Fruit fly (Drosophila melanogaster) whole organism, embryonic: Measurements from ENCODE around the gene slpr.
A peak's percentile ranks its signal among the peaks of the same experiment; 100 is the strongest.

Experiments used
- Asciz ChIP-seq: fragments of 200-800 bp; sonication (Bioruptor generic); optimal IDR thresholded peaks from 2 replicates; lab custom pipeline; 2017; ENCODE audit warnings: missing biosample characterization, mild to moderate bottlenecking, missing genetic modification characterization, missing genetic modification reagents
- Atf3 ChIP-seq: fragments of 200-800 bp; sonication (Bioruptor generic); optimal IDR thresholded peaks from 3 replicates; lab custom pipeline; 2016; ENCODE audit warnings: missing biosample characterization, missing genetic modification characterization
- Atf6 ChIP-seq: fragments of 200-800 bp; sonication (Bioruptor generic); IDR thresholded peaks from 2 replicates; pipeline ENCODE4 v1.3.6; 2022; ENCODE audit warnings: missing biosample characterization, missing genetic modification characterization
- Awh ChIP-seq: fragments of 200-800 bp; sonication (Bioruptor generic); IDR thresholded peaks from 2 replicates; pipeline ENCODE4, ENCODE4 v1.3.6; 2022; ENCODE audit warnings: missing biosample characterization, missing genetic modification characterization
- B-H2 ChIP-seq: fragments of 200-800 bp; sonication (Bioruptor generic); optimal IDR thresholded peaks from 2 replicates; lab custom pipeline; 2018; ENCODE audit warnings: missing biosample characterization, mild to moderate bottlenecking, missing genetic modification characterization
- CG11560 ChIP-seq: fragments of 200-800 bp; sonication (Bioruptor generic); IDR thresholded peaks from 3 replicates; pipeline ENCODE4 v1.3.6; 2022; ENCODE audit warnings: missing biosample characterization, missing genetic modification characterization
- CG11723 ChIP-seq: fragments of 200-800 bp; sonication (Bioruptor generic); optimal IDR thresholded peaks from 2 replicates; lab custom pipeline; 2017; ENCODE audit warnings: missing biosample characterization, mild to moderate bottlenecking, missing genetic modification characterization
- CG12391 ChIP-seq: fragments of 200-800 bp; sonication (Bioruptor generic); optimal IDR thresholded peaks from 3 replicates; lab custom pipeline; 2018; ENCODE audit warnings: missing biosample characterization, mild to moderate bottlenecking, missing genetic modification characterization, moderate library complexity
- CG12659 ChIP-seq: fragments of 200-800 bp; sonication (Bioruptor generic); optimal IDR thresholded peaks from 3 replicates; lab custom pipeline; 2017; ENCODE audit warnings: mild to moderate bottlenecking, missing biosample characterization, missing genetic modification reagents, missing genetic modification characterization
- CG13296 ChIP-seq: fragments of 200-800 bp; sonication (Bioruptor generic); optimal IDR thresholded peaks from 3 replicates; lab custom pipeline; 2018; ENCODE audit warnings: missing biosample characterization, mild to moderate bottlenecking, missing genetic modification characterization
- CG13894 ChIP-seq: fragments of 200-800 bp; sonication (Bioruptor generic); optimal IDR thresholded peaks from 3 replicates; lab custom pipeline; 2018; ENCODE audit warnings: missing biosample characterization, mild to moderate bottlenecking, missing genetic modification characterization, moderate library complexity
- CG17186 ChIP-seq: fragments of 200-800 bp; sonication (Bioruptor generic); optimal IDR thresholded peaks from 3 replicates; lab custom pipeline; 2017; ENCODE audit warnings: missing biosample characterization, missing genetic modification reagents, missing genetic modification characterization
- CG17359 ChIP-seq: fragments of 200-800 bp; sonication (Bioruptor generic); optimal IDR thresholded peaks from 3 replicates; lab custom pipeline; 2018; ENCODE audit warnings: missing biosample characterization, mild to moderate bottlenecking, missing genetic modification characterization, moderate library complexity
- CG18262 ChIP-seq: fragments of 200-800 bp; optimal IDR thresholded peaks from 3 replicates; lab custom pipeline; 2019; ENCODE audit warnings: missing biosample characterization, mild to moderate bottlenecking, missing genetic modification characterization, moderate library complexity
- CG18619 ChIP-seq: fragments of 200-800 bp; sonication (Bioruptor generic); optimal IDR thresholded peaks from 3 replicates; lab custom pipeline; 2017; ENCODE audit warnings: missing biosample characterization, mild to moderate bottlenecking, missing genetic modification characterization
- CG7372 ChIP-seq: fragments of 200-800 bp; sonication (Bioruptor generic); IDR thresholded peaks from 2 replicates; pipeline ENCODE4 v1.3.6; 2022; ENCODE audit warnings: missing biosample characterization, missing genetic modification characterization
- CG7786 ChIP-seq: fragments of 200-800 bp; sonication (Bioruptor generic); optimal IDR thresholded peaks from 2 replicates; lab custom pipeline; 2016; ENCODE audit warnings: missing biosample characterization, missing genetic modification characterization
- Dad ChIP-seq: fragments of 200-800 bp; sonication (Bioruptor generic); optimal IDR thresholded peaks from 3 replicates; lab custom pipeline; 2016; ENCODE audit warnings: missing biosample characterization, missing genetic modification characterization
- Dek ChIP-seq: fragments of 200-800 bp; sonication (Bioruptor generic); optimal IDR thresholded peaks from 3 replicates; lab custom pipeline; 2019; ENCODE audit warnings: missing biosample characterization, mild to moderate bottlenecking, missing genetic modification characterization, moderate library complexity
- Dll ChIP-seq: fragments of 200-800 bp; sonication (Bioruptor generic); IDR thresholded peaks from 4 replicates; pipeline ENCODE4 v1.3.6; 2022; ENCODE audit warnings: missing biosample characterization, missing genetic modification characterization; ENCODE audit not compliant: partially characterized antibody
- HLH3B ChIP-seq: fragments of 200-800 bp; sonication (Bioruptor generic); IDR thresholded peaks from 2 replicates; pipeline ENCODE4 v1.3.6; 2022; ENCODE audit warnings: missing biosample characterization, missing genetic modification characterization
- Hey ChIP-seq: fragments of 200-800 bp; sonication (Bioruptor generic); optimal IDR thresholded peaks from 3 replicates; lab custom pipeline; 2018; ENCODE audit warnings: missing biosample characterization, mild to moderate bottlenecking, missing genetic modification characterization
- Hr39 ChIP-seq: fragments of >200 bp; optimal IDR thresholded peaks from 2 replicates; lab custom pipeline; 2017
- Hr51 ChIP-seq, 2 experiments: fragments of 200-800 bp; sonication (Bioruptor generic); optimal IDR thresholded peaks; 2 replicates in 1 of 2; 3 replicates in 1 of 2; lab custom pipeline; 2016 to 2018; ENCODE audit warnings: missing biosample characterization in 2 of 2, missing genetic modification characterization in 2 of 2, mild to moderate bottlenecking in 1 of 2, moderate library complexity in 1 of 2
- Jarid2 ChIP-seq: fragments of 200-800 bp; sonication (Bioruptor generic); optimal IDR thresholded peaks from 3 replicates; lab custom pipeline; 2017; ENCODE audit warnings: mild to moderate bottlenecking, missing biosample characterization, missing genetic modification reagents, missing genetic modification characterization
- NK7.1 ChIP-seq: fragments of 200-800 bp; sonication (Bioruptor generic); optimal IDR thresholded peaks from 3 replicates; lab custom pipeline; 2016; ENCODE audit warnings: missing biosample characterization, missing genetic modification characterization
- Nf-YA ChIP-seq: fragments of 200-800 bp; sonication (Bioruptor generic); IDR thresholded peaks from 2 replicates; pipeline ENCODE4 v1.3.6; 2022; ENCODE audit warnings: missing biosample characterization, missing genetic modification characterization
- Nf-YB ChIP-seq: fragments of 200-800 bp; sonication (Bioruptor generic); optimal IDR thresholded peaks from 3 replicates; lab custom pipeline; 2019; ENCODE audit warnings: missing biosample characterization, mild to moderate bottlenecking, missing genetic modification characterization, moderate library complexity
- Poxn ChIP-seq: fragments of 200-800 bp; sonication (Bioruptor generic); IDR thresholded peaks from 2 replicates; pipeline ENCODE4 v1.3.6; 2022; ENCODE audit warnings: missing biosample characterization, missing genetic modification characterization
- ab ChIP-seq: fragments of 200-800 bp; sonication (Bioruptor generic); optimal IDR thresholded peaks from 2 replicates; lab custom pipeline; 2016; ENCODE audit warnings: missing biosample characterization, missing genetic modification characterization
- aop ChIP-seq: fragments of 200-800 bp; sonication (Bioruptor generic); IDR thresholded peaks from 2 replicates; pipeline ENCODE4 v1.3.6; 2022; ENCODE audit warnings: missing biosample characterization, missing genetic modification characterization
- cas ChIP-seq: fragments of 200-800 bp; sonication (Bioruptor generic); IDR thresholded peaks from 2 replicates; pipeline ENCODE4 v1.3.6; 2022; ENCODE audit warnings: missing biosample characterization, missing genetic modification characterization
- ems ChIP-seq: fragments of 200-800 bp; sonication (Bioruptor generic); optimal IDR thresholded peaks from 3 replicates; lab custom pipeline; 2016; ENCODE audit warnings: missing biosample characterization, missing genetic modification characterization
- h ChIP-seq: fragments of >200 bp; optimal IDR thresholded peaks from 2 replicates; lab custom pipeline; 2017
- kay ChIP-seq: fragments of 200-800 bp; sonication (Bioruptor generic); optimal IDR thresholded peaks from 2 replicates; lab custom pipeline; 2016; ENCODE audit warnings: missing biosample characterization, missing genetic modification characterization
- kni ChIP-seq: fragments of 200-800 bp; sonication (Bioruptor generic); optimal IDR thresholded peaks from 3 replicates; lab custom pipeline; 2017; ENCODE audit warnings: mild to moderate bottlenecking, missing biosample characterization, missing genetic modification reagents, missing genetic modification characterization
- mirr ChIP-seq: fragments of 200-800 bp; sonication (Bioruptor generic); optimal IDR thresholded peaks from 3 replicates; lab custom pipeline; 2018; ENCODE audit warnings: missing biosample characterization, mild to moderate bottlenecking, missing genetic modification characterization
- nerfin-1 ChIP-seq: fragments of 200-800 bp; sonication (Bioruptor generic); optimal IDR thresholded peaks from 3 replicates; lab custom pipeline; 2019; ENCODE audit warnings: missing biosample characterization, mild to moderate bottlenecking, missing genetic modification characterization, moderate library complexity
- nerfin-2 ChIP-seq: fragments of 200-800 bp; sonication (Bioruptor generic); IDR thresholded peaks from 2 replicates; pipeline ENCODE4 v1.3.6; 2022; ENCODE audit warnings: missing biosample characterization, missing genetic modification characterization; ENCODE audit not compliant: partially characterized antibody
- pfk ChIP-seq: fragments of 200-800 bp; sonication (Bioruptor generic); optimal IDR thresholded peaks from 2 replicates; lab custom pipeline; 2018; ENCODE audit warnings: missing biosample characterization, mild to moderate bottlenecking, missing genetic modification characterization, moderate library complexity
- pita ChIP-seq: fragments of 200-800 bp; sonication (Bioruptor generic); optimal IDR thresholded peaks from 2 replicates; lab custom pipeline; 2017; ENCODE audit warnings: missing biosample characterization, mild to moderate bottlenecking, missing genetic modification characterization
- pros ChIP-seq: fragments of 200-800 bp; sonication (Bioruptor generic); optimal IDR thresholded peaks from 3 replicates; lab custom pipeline; 2019; ENCODE audit warnings: missing biosample characterization, mild to moderate bottlenecking, missing genetic modification characterization, moderate library complexity
- repo ChIP-seq: fragments of 200-800 bp; sonication (Bioruptor generic); optimal IDR thresholded peaks from 2 replicates; lab custom pipeline; 2016; ENCODE audit warnings: missing biosample characterization, missing genetic modification characterization
- rib ChIP-seq: fragments of 200-800 bp; sonication (Bioruptor generic); IDR thresholded peaks from 2 replicates; pipeline ENCODE4 v1.3.6; 2022; ENCODE audit warnings: missing biosample characterization, missing genetic modification characterization
- ro ChIP-seq: fragments of 200-800 bp; sonication (Bioruptor generic); IDR thresholded peaks from 2 replicates; pipeline ENCODE4 v1.3.6; 2022; ENCODE audit warnings: missing biosample characterization, missing genetic modification characterization
- sima ChIP-seq: fragments of 200-800 bp; sonication (Bioruptor generic); optimal IDR thresholded peaks from 2 replicates; lab custom pipeline; 2016; ENCODE audit warnings: missing biosample characterization, missing genetic modification characterization
- so ChIP-seq: fragments of 200-800 bp; sonication (Bioruptor generic); IDR thresholded peaks from 3 replicates; pipeline ENCODE4 v1.3.6; 2022; ENCODE audit warnings: missing biosample characterization, missing genetic modification characterization
- ssp ChIP-seq: fragments of 200-800 bp; sonication (Bioruptor generic); IDR thresholded peaks from 2 replicates; pipeline ENCODE4 v1.3.6; 2022; ENCODE audit warnings: missing biosample characterization, missing genetic modification characterization
- tgo ChIP-seq: fragments of 200-800 bp; sonication (Bioruptor generic); IDR thresholded peaks from 3 replicates; pipeline ENCODE4 v1.3.6; 2022; ENCODE audit warnings: missing biosample characterization, missing genetic modification characterization
- twi ChIP-seq: fragments of 200-800 bp; optimal IDR thresholded peaks from 2 replicates; lab custom pipeline; 2019; ENCODE audit warnings: missing biosample characterization, mild to moderate bottlenecking, missing genetic modification characterization, moderate library complexity
- tx ChIP-seq: fragments of 200-800 bp; sonication (Bioruptor generic); optimal IDR thresholded peaks from 2 replicates; lab custom pipeline; 2016; ENCODE audit warnings: missing biosample characterization, missing genetic modification characterization
- vfl ChIP-seq: fragments of 200-800 bp; sonication (Bioruptor generic); optimal IDR thresholded peaks from 2 replicates; lab custom pipeline; 2016; ENCODE audit warnings: missing biosample characterization, missing genetic modification characterization
- yki ChIP-seq: fragments of >200 bp; optimal IDR thresholded peaks from 3 replicates; lab custom pipeline; 2018

The slpr gene

DNA sequence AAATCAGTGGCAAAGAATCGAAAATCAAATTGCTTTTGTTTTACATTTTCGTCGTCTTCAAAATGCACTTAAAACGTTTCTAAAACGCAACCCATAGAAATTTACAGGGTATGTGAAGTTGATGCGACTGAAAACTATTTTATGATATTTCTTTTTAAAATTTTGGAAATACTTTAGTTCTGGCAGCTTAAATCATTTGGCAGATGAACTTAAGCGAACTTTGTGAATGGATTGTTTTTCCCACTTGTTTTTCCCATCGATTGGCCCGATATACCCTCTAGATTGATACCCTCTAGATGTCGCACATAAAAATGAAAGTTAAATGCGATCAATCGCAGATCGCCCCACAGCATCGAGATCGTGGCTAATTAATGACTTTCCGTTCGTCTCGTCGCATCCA lies 50.8 kb downstream of the slpr start (continued):
- TF ChIP-seq nerfin-2 (GFP tag; lab: Robert Waterston, UW) = no peak
- peak; percentile 13 for TF ChIP-seq twi (tag; lab: Kevin White, UChicago)
- no peak for TF ChIP-seq CG13296 (GFP tag; lab: Kevin White, UChicago)
- no peak for TF ChIP-seq aop (GFP tag; lab: Robert Waterston, UW)
- no peak for TF ChIP-seq yki (lab: Kevin White, UChicago)
- no peak for TF ChIP-seq pros (GFP tag; lab: Kevin White, UChicago)
- TF ChIP-seq vfl (GFP tag; lab: Kevin White, UChicago) = no peak
- TF ChIP-seq CG18262 (tag; lab: Kevin White, UChicago) = peak; percentile 80
- TF ChIP-seq CG12659 = peak; percentile 11
- TF ChIP-seq Asciz (GFP tag; lab: Kevin White, UChicago) = peak; percentile 49
- TF ChIP-seq Atf3 (GFP tag; lab: Kevin White, UChicago) = peak; percentile 38
- peak; percentile 76 for TF ChIP-seq Awh (GFP tag; lab: Robert Waterston, UW)
- TF ChIP-seq CG13894 (tag; lab: Kevin White, UChicago) = no peak
- TF ChIP-seq h = no peak
- no peak for TF ChIP-seq Nf-YA
- TF ChIP-seq HLH3B (GFP tag; lab: Robert Waterston, UW) = peak; percentile 74
- TF ChIP-seq Hr39 (lab: Kevin White, UChicago) = no peak
- no peak for TF ChIP-seq ab (GFP tag; lab: Kevin White, UChicago)
- no peak for TF ChIP-seq Poxn (GFP tag; lab: Robert Waterston, UW)
- peak; percentile 81 for TF ChIP-seq CG17359 (tag; lab: Kevin White, UChicago)
- TF ChIP-seq sima = no peak
- TF ChIP-seq repo (GFP tag; lab: Kevin White, UChicago) = no peak
- peak; percentile 33 for TF ChIP-seq ems (GFP tag; lab: Kevin White, UChicago)
- no peak for TF ChIP-seq Dek (tag; lab: Kevin White, UChicago)
- TF ChIP-seq ssp (GFP tag; lab: Robert Waterston, UW) = peak; percentile 45
- no peak for TF ChIP-seq CG7372 (GFP tag; lab: Robert Waterston, UW)
- no peak for TF ChIP-seq Nf-YB (GFP tag; lab: Kevin White, UChicago)
- no peak for TF ChIP-seq Dad (GFP tag; lab: Kevin White, UChicago)
- peak; percentile 45; the same call in 1 of the 3 replicates for TF ChIP-seq tgo (GFP tag; lab: Robert Waterston, UW)
- peak in 1 of 2 experiments; percentile 65 for TF ChIP-seq Hr51 (GFP tag; optimal IDR thresholded peaks at IDR 0.05; lab: Kevin White, UChicago)
- no peak for TF ChIP-seq pfk (GFP tag; lab: Kevin White, UChicago)
- TF ChIP-seq CG11723 (GFP tag; lab: Kevin White, UChicago) = peak; percentile 9
- TF ChIP-seq CG17186 (GFP tag; lab: Kevin White, UChicago) = peak; percentile 7
- TF ChIP-seq Jarid2 (GFP tag; lab: Kevin White, UChicago) = no peak
- TF ChIP-seq tx (GFP tag; lab: Kevin White, UChicago) = peak; percentile 39
- TF ChIP-seq rib (GFP tag; lab: Robert Waterston, UW) = no peak
- no peak for TF ChIP-seq CG11560
- TF ChIP-seq so (GFP tag; lab: Robert Waterston, UW) = no peak
- TF ChIP-seq Dll (GFP tag; lab: Robert Waterston, UW) = no peak
- TF ChIP-seq Hey (tag; lab: Kevin White, UChicago) = no peak
- TF ChIP-seq Atf6 (GFP tag; lab: Robert Waterston, UW) = no peak; the same call in 1 of the 2 replicates
- peak; percentile 73 for TF ChIP-seq CG12391 (tag; lab: Kevin White, UChicago)
- no peak for TF ChIP-seq B-H2 (GFP tag; lab: Kevin White, UChicago)
- no peak for TF ChIP-seq cas (GFP tag; lab: Robert Waterston, UW)
- no peak for TF ChIP-seq pita (GFP tag; lab: Kevin White, UChicago)
- no peak for TF ChIP-seq ro (GFP tag; lab: Robert Waterston, UW)
- TF ChIP-seq CG7786 (GFP tag; lab: Kevin White, UChicago) = no peak
- peak; percentile 46 for TF ChIP-seq nerfin-1 (tag; lab: Kevin White, UChicago)
- TF ChIP-seq mirr (GFP tag; lab: Kevin White, UChicago) = no peak
- no peak for TF ChIP-seq CG18619 (GFP tag; lab: Kevin White, UChicago)
- TF ChIP-seq NK7.1 (GFP tag; lab: Kevin White, UChicago) = no peak
- no peak for TF ChIP-seq kay
- no peak for TF ChIP-seq kni (GFP tag; lab: Kevin White, UChicago)
